Fruit fly (Drosophila melanogaster): ENCODE data around the gene Octbeta1R.

DNA sequence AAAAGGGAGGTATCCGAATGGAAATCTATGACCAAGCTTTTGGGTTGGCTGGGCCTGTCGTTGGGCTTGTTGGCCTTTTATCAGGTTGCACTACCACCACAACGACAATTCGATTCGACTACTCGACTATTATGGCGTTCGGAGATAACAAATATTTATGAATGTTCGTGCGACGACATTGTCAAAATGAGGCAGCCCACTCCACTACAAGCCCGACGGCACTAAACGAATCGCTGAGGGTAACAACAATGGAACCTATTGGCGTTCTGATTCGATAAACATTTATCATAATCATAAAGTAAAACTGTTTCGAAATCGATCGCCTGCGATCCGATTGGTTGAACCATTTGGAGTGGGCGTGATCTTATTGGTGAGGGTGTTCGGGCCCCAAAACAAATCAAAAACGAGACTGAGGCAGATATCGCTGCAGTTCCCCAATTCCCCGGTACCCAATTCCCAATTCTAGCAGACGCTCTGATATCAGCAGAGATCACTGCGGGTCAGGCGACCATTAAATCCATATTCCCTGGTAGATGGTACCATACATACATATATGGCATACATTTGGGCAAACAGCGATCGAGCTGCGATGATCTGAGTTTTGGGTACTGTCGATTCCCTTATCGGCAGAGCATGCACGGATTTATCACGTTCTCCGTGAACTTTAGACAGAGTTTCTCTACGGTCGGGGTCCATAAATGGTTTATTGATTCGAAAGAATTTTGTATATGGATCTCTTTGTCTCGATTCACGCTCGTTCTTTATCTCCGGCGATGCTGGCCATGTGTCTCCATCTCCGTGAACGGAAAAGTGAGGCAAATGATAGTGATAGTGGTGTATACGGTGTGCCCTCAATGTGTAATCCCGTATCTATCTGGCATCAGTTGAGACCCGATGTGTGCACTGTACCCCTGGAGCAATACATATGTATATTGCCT lies 42.3 kb upstream of the Octbeta1R start:
- no peak for TF ChIP-seq Mio (GFP tag; optimal IDR thresholded peaks at IDR 0.05)
- no peak for TF ChIP-seq OdsH (GFP tag; optimal IDR thresholded peaks at IDR 0.05)
- no peak for TF ChIP-seq psq (GFP tag; optimal IDR thresholded peaks at IDR 0.05)
- no peak for TF ChIP-seq ey (GFP tag; optimal IDR thresholded peaks at IDR 0.05)
- no peak for TF ChIP-seq Myc (optimal IDR thresholded peaks at IDR 0.05)
- TF ChIP-seq Jra (GFP tag; optimal IDR thresholded peaks at IDR 0.05), result no peak
- no peak for TF ChIP-seq CG9705 (GFP tag; optimal IDR thresholded peaks at IDR 0.05)
- no peak for TF ChIP-seq Abd-B (GFP tag; optimal IDR thresholded peaks at IDR 0.05)
- no peak for TF ChIP-seq CrebA (GFP tag; optimal IDR thresholded peaks at IDR 0.05; ENCODE audit: borderline replicate concordance)
- no peak for TF ChIP-seq br (GFP tag; optimal IDR thresholded peaks at IDR 0.05)
- TF ChIP-seq N (GFP tag; optimal IDR thresholded peaks at IDR 0.05), result no peak

Measured in whole organism, wandering third instar larva.